Worm (Caenorhabditis elegans): Measurements from ENCODE around the gene rif-1.2.
A peak's percentile ranks its signal among the peaks of the same experiment; 100 is the strongest.

Gene rif-1.2

ce11 chrX:12335808-12336207 lies 35.4 kb downstream of the rif-1.2 start, which contains the start of gene srd-48:
Gene srd-48 (plus strand): TSS chrX:12336108.
- TF ChIP-seq unc-98 (GFP tag; IDR thresholded peaks at IDR 0.05): no peak
- TF ChIP-seq nhr-11 (tag; optimal IDR thresholded peaks at IDR 0.05): no peak
- no peak for TF ChIP-seq blmp-1 (tag; optimal IDR thresholded peaks at IDR 0.05)
- no peak for TF ChIP-seq unc-62 (GFP tag; optimal IDR thresholded peaks at IDR 0.05)
- no peak for TF ChIP-seq lin-14 (GFP tag; optimal IDR thresholded peaks at IDR 0.05)
- no peak for TF ChIP-seq nhr-90 (tag; optimal IDR thresholded peaks at IDR 0.05; ENCODE audit: poor library complexity)
- no peak for TF ChIP-seq irx-1 (tag; optimal IDR thresholded peaks at IDR 0.05)
- no peak for TF ChIP-seq efl-3 (GFP tag; optimal IDR thresholded peaks at IDR 0.05)
- TF ChIP-seq lin-35 (GFP tag; optimal IDR thresholded peaks at IDR 0.05): no peak
- TF ChIP-seq mef-2 (tag; optimal IDR thresholded peaks at IDR 0.05): no peak
- TF ChIP-seq sox-4 (tag; optimal IDR thresholded peaks at IDR 0.05): no peak
- TF ChIP-seq ceh-88 (GFP tag; IDR thresholded peaks at IDR 0.05): no peak
- no peak for TF ChIP-seq ces-1 (GFP tag; optimal IDR thresholded peaks at IDR 0.05)
- TF ChIP-seq nhr-47 (tag; optimal IDR thresholded peaks at IDR 0.05): no peak
- no peak for TF ChIP-seq elt-2 (tag; optimal IDR thresholded peaks at IDR 0.05)

ce11 chrX:12333479-12333878 lies 37.7 kb downstream of the rif-1.2 start, which contains the start of gene srd-47:
Gene srd-47 (plus strand): TSS chrX:12333642.
- TF ChIP-seq lsy-2 (tag; optimal IDR thresholded peaks at IDR 0.05): no peak
- no peak for TF ChIP-seq efl-1 (optimal IDR thresholded peaks at IDR 0.05)
- peak in 1 of 2 experiments; percentile 70 for TF ChIP-seq efl-1 (GFP tag; optimal IDR thresholded peaks at IDR 0.05 in 1 of 2)

- no peak for TF ChIP-seq mep-1 (tag; optimal IDR thresholded peaks at IDR 0.05)
- TF ChIP-seq nhr-71 (tag; optimal IDR thresholded peaks at IDR 0.05): peak; percentile 18
- TF ChIP-seq fkh-8 (tag; optimal IDR thresholded peaks at IDR 0.05): no peak
- no peak for TF ChIP-seq unc-98 (GFP tag; IDR thresholded peaks at IDR 0.05)
- no peak for TF ChIP-seq jun-1 (tag; optimal IDR thresholded peaks at IDR 0.05)
- no peak for TF ChIP-seq mab-9 (GFP tag; IDR thresholded peaks at IDR 0.05)
These were observed 39.4 kb downstream of the rif-1.2 start, which contains the start of gene srd-46 for ce11 chrX:12331795-12332194. Gene srd-46 (plus strand): TSS chrX:12332095.

ce11 chrX:12328676-12329075 lies 42.5 kb downstream of the rif-1.2 start, which contains the start of gene srd-45:
Gene srd-45 (plus strand): TSS chrX:12328976.
- TF ChIP-seq pax-3 (tag; optimal IDR thresholded peaks at IDR 0.05): no peak
- TF ChIP-seq hlh-17 (GFP tag; optimal IDR thresholded peaks at IDR 0.05; ENCODE audit: borderline replicate concordance): no peak
- TF ChIP-seq lin-14 (GFP tag; optimal IDR thresholded peaks at IDR 0.05): no peak
- no peak for TF ChIP-seq lin-39 (tag; optimal IDR thresholded peaks at IDR 0.05)

- TF ChIP-seq vab-15 (tag; optimal IDR thresholded peaks at IDR 0.05) (no peak), nhr-85 (tag) (no peak), ceh-88 (GFP tag; IDR thresholded peaks at IDR 0.05) (no peak), rnt-1 (tag; optimal IDR thresholded peaks at IDR 0.05) (no peak), zip-4 (GFP tag; optimal IDR thresholded peaks at IDR 0.05) (no peak), efl-1 (optimal IDR thresholded peaks at IDR 0.05) (no peak), efl-1 (GFP tag; optimal IDR thresholded peaks at IDR 0.05 in 1 of 2) (no peak), C34B4.2 (tag; optimal IDR thresholded peaks at IDR 0.05) (no peak)
These were observed 44.8 kb downstream of the rif-1.2 start, which contains the start of gene srd-41 for ce11 chrX:12326424-12326823. Gene srd-41 (plus strand): TSS chrX:12326724.

ce11 chrX:12323439-12323838 lies 47.8 kb downstream of the rif-1.2 start, which contains the start of gene srd-40:
Gene srd-40 (plus strand): TSS chrX:12323739.
- peak; percentile 19 for TF ChIP-seq hlh-4 (tag; optimal IDR thresholded peaks at IDR 0.05)
- no peak for TF ChIP-seq lin-35 (GFP tag; optimal IDR thresholded peaks at IDR 0.05)
- no peak for TF ChIP-seq pag-3 (tag; optimal IDR thresholded peaks at IDR 0.05; ENCODE audit: borderline replicate concordance, insufficient read depth)
- no peak for TF ChIP-seq hlh-17 (GFP tag; optimal IDR thresholded peaks at IDR 0.05; ENCODE audit: borderline replicate concordance)
- peak; percentile 44 for TF ChIP-seq fkh-8 (tag; optimal IDR thresholded peaks at IDR 0.05)
